Fruit fly (Drosophila melanogaster) whole organism, embryonic: ENCODE measurements around the gene Top3alpha.
A peak's percentile ranks its signal among the peaks of the same experiment; 100 is the strongest.

Experiments used
- Atf6 ChIP-seq: fragments of 200-800 bp; sonication (Bioruptor generic); IDR thresholded peaks from 2 replicates; pipeline ENCODE4 v1.3.6; 2022; ENCODE audit warnings: missing biosample characterization, missing genetic modification characterization
- CG10321 ChIP-seq: fragments of 200-800 bp; sonication (Bioruptor generic); IDR thresholded peaks from 2 replicates; pipeline ENCODE4 v1.3.6; 2022; ENCODE audit warnings: missing biosample characterization, missing genetic modification characterization
- CG10431 ChIP-seq: fragments of 200-800 bp; sonication (Bioruptor generic); optimal IDR thresholded peaks from 3 replicates; lab custom pipeline; 2018; ENCODE audit warnings: missing biosample characterization, mild to moderate bottlenecking, missing genetic modification characterization
- CG10979 ChIP-seq: fragments of 200-800 bp; sonication (Bioruptor generic); optimal IDR thresholded peaks from 2 replicates; lab custom pipeline; 2018; ENCODE audit warnings: missing biosample characterization, mild to moderate bottlenecking, missing genetic modification characterization, moderate library complexity
- CG11398 ChIP-seq: fragments of 200-800 bp; sonication (Bioruptor generic); optimal IDR thresholded peaks from 2 replicates; lab custom pipeline; 2016; ENCODE audit warnings: missing biosample characterization, missing genetic modification characterization
- CG11504 ChIP-seq: fragments of 200-800 bp; sonication (Bioruptor generic); optimal IDR thresholded peaks from 3 replicates; lab custom pipeline; 2019; ENCODE audit warnings: missing biosample characterization, mild to moderate bottlenecking, missing genetic modification characterization, moderate library complexity
- CG12071 ChIP-seq: fragments of 200-800 bp; sonication (Bioruptor generic); optimal IDR thresholded peaks from 3 replicates; lab custom pipeline; 2018; ENCODE audit warnings: missing biosample characterization, mild to moderate bottlenecking, missing genetic modification characterization
- CG12769 ChIP-seq: fragments of 200-800 bp; sonication (Bioruptor generic); optimal IDR thresholded peaks from 2 replicates; lab custom pipeline; 2019; ENCODE audit warnings: missing biosample characterization, mild to moderate bottlenecking, missing genetic modification characterization, moderate library complexity
- CG13424 ChIP-seq: fragments of 200-800 bp; sonication (Bioruptor generic); optimal IDR thresholded peaks from 2 replicates; lab custom pipeline; 2019; ENCODE audit warnings: missing biosample characterization, mild to moderate bottlenecking, missing genetic modification characterization, moderate library complexity
- CG15514 ChIP-seq: fragments of 200-800 bp; sonication (Bioruptor generic); optimal IDR thresholded peaks from 3 replicates; lab custom pipeline; 2017; ENCODE audit warnings: missing biosample characterization, missing genetic modification characterization, mild to moderate bottlenecking, moderate library complexity, missing genetic modification reagents
- CG18011 ChIP-seq: fragments of 200-800 bp; sonication (Bioruptor generic); optimal IDR thresholded peaks from 2 replicates; lab custom pipeline; 2017; ENCODE audit warnings: missing biosample characterization, missing genetic modification characterization, mild to moderate bottlenecking, moderate library complexity, missing genotype
- CG18764 ChIP-seq: fragments of 200-800 bp; sonication (Bioruptor generic); optimal IDR thresholded peaks from 3 replicates; lab custom pipeline; 2016; ENCODE audit warnings: missing biosample characterization, missing genetic modification characterization
- CG2678 ChIP-seq: fragments of 200-800 bp; sonication (Bioruptor generic); optimal IDR thresholded peaks from 3 replicates; lab custom pipeline; 2019; ENCODE audit warnings: missing biosample characterization, mild to moderate bottlenecking, missing genetic modification characterization, moderate library complexity
- CG34376 ChIP-seq: fragments of 200-800 bp; sonication (Bioruptor generic); optimal IDR thresholded peaks from 2 replicates; lab custom pipeline; 2018; ENCODE audit warnings: missing biosample characterization, mild to moderate bottlenecking, missing genetic modification characterization
- CG4730 ChIP-seq: fragments of 200-800 bp; sonication (Bioruptor generic); IDR thresholded peaks from 2 replicates; pipeline ENCODE4 v1.3.6; 2022; ENCODE audit warnings: missing biosample characterization, missing genetic modification characterization
- CG6689 ChIP-seq: fragments of 200-800 bp; sonication (Bioruptor generic); IDR thresholded peaks from 2 replicates; pipeline ENCODE4 v1.3.6; 2022; ENCODE audit warnings: missing biosample characterization, missing genetic modification characterization
- CG7357 ChIP-seq: fragments of 200-800 bp; sonication (Bioruptor generic); IDR thresholded peaks from 3 replicates; pipeline ENCODE4 v1.3.6; 2022; ENCODE audit warnings: missing biosample characterization, missing genetic modification characterization
- CG7839 ChIP-seq: fragments of 200-800 bp; sonication (Bioruptor generic); optimal IDR thresholded peaks from 3 replicates; lab custom pipeline; 2018; ENCODE audit warnings: missing biosample characterization, mild to moderate bottlenecking, missing genetic modification characterization, moderate library complexity
- CG9727 ChIP-seq: fragments of 200-800 bp; sonication (Bioruptor generic); optimal IDR thresholded peaks from 3 replicates; lab custom pipeline; 2017; ENCODE audit warnings: missing biosample characterization, mild to moderate bottlenecking, missing genetic modification characterization
- Camta ChIP-seq: fragments of 200-800 bp; sonication (Bioruptor generic); optimal IDR thresholded peaks from 2 replicates; lab custom pipeline; 2016; ENCODE audit warnings: missing biosample characterization, missing genetic modification characterization
- D19B ChIP-seq: fragments of 200-800 bp; sonication (Bioruptor generic); optimal IDR thresholded peaks from 2 replicates; lab custom pipeline; 2017; ENCODE audit warnings: missing biosample characterization, mild to moderate bottlenecking, missing genetic modification characterization
- Dad ChIP-seq: fragments of 200-800 bp; sonication (Bioruptor generic); optimal IDR thresholded peaks from 3 replicates; lab custom pipeline; 2016; ENCODE audit warnings: missing biosample characterization, missing genetic modification characterization
- Deaf1 ChIP-seq: fragments of 200-800 bp; optimal IDR thresholded peaks from 3 replicates; lab custom pipeline; 2019; ENCODE audit warnings: missing biosample characterization, mild to moderate bottlenecking, missing genetic modification characterization, moderate library complexity
- Ets65A ChIP-seq: fragments of 200-800 bp; sonication (Bioruptor generic); peaks from one replicate; lab custom pipeline; 2016; ENCODE audit warnings: missing biosample characterization, missing genetic modification characterization
- HLH3B ChIP-seq: fragments of 200-800 bp; sonication (Bioruptor generic); IDR thresholded peaks from 2 replicates; pipeline ENCODE4 v1.3.6; 2022; ENCODE audit warnings: missing biosample characterization, missing genetic modification characterization
- HmgZ ChIP-seq: fragments of 200-800 bp; sonication (Bioruptor generic); optimal IDR thresholded peaks from 2 replicates; lab custom pipeline; 2018; ENCODE audit warnings: missing biosample characterization, mild to moderate bottlenecking, missing genetic modification characterization
- Hr3 ChIP-seq: fragments of 200-800 bp; sonication (Bioruptor generic); optimal IDR thresholded peaks from 3 replicates; lab custom pipeline; 2016; ENCODE audit warnings: missing biosample characterization, missing genetic modification characterization
- Hsf ChIP-seq: fragments of 200-800 bp; sonication (Bioruptor generic); optimal IDR thresholded peaks from 3 replicates; lab custom pipeline; 2016; ENCODE audit warnings: missing biosample characterization, missing genetic modification characterization
- Lhr ChIP-seq: fragments of 200-800 bp; sonication (Bioruptor generic); optimal IDR thresholded peaks from 3 replicates; lab custom pipeline; 2017; ENCODE audit warnings: mild to moderate bottlenecking, missing biosample characterization, missing genetic modification reagents, missing genetic modification characterization
- Nf-YA ChIP-seq: fragments of 200-800 bp; sonication (Bioruptor generic); IDR thresholded peaks from 2 replicates; pipeline ENCODE4 v1.3.6; 2022; ENCODE audit warnings: missing biosample characterization, missing genetic modification characterization
- NfI ChIP-seq: fragments of 200-800 bp; sonication (Bioruptor generic); optimal IDR thresholded peaks from 3 replicates; lab custom pipeline; 2018; ENCODE audit warnings: missing biosample characterization, mild to moderate bottlenecking, missing genetic modification characterization, moderate library complexity
- Rfx ChIP-seq: fragments of 200-800 bp; sonication (Bioruptor generic); IDR thresholded peaks from 2 replicates; pipeline ENCODE4 v1.3.6; 2022; ENCODE audit warnings: missing biosample characterization, missing genetic modification characterization
- Sox100B ChIP-seq: fragments of 200-800 bp; sonication (Bioruptor generic); optimal IDR thresholded peaks from 3 replicates; lab custom pipeline; 2018; ENCODE audit warnings: missing biosample characterization, mild to moderate bottlenecking, missing genetic modification characterization
- Usf ChIP-seq: fragments of 200-800 bp; sonication (Bioruptor generic); optimal IDR thresholded peaks from 2 replicates; lab custom pipeline; 2017; ENCODE audit warnings: missing genotype, missing biosample characterization, missing genetic modification characterization
- az2 ChIP-seq: fragments of 200-800 bp; sonication (Bioruptor generic); optimal IDR thresholded peaks from 3 replicates; lab custom pipeline; 2016; ENCODE audit warnings: missing biosample characterization, missing genetic modification characterization
- bsh ChIP-seq, 2 experiments: fragments of 200-800 bp; sonication (Bioruptor generic); optimal IDR thresholded peaks; 2 replicates each; lab custom pipeline; 2017 to 2018; ENCODE audit warnings: mild to moderate bottlenecking in 2 of 2, missing biosample characterization in 2 of 2, missing genetic modification characterization in 2 of 2, moderate library complexity in 1 of 2
- chinmo ChIP-seq: fragments of 200-800 bp; sonication (Bioruptor generic); IDR thresholded peaks from 4 replicates; pipeline ENCODE4 v1.3.6; 2022; ENCODE audit warnings: missing biosample characterization, missing genetic modification characterization; ENCODE audit not compliant: partially characterized antibody
- dmrt99B ChIP-seq: fragments of 200-800 bp; sonication (Bioruptor generic); optimal IDR thresholded peaks from 2 replicates; lab custom pipeline; 2018; ENCODE audit warnings: missing biosample characterization, mild to moderate bottlenecking, missing genetic modification characterization, moderate library complexity
- gcm2 ChIP-seq: fragments of 200-800 bp; sonication (Bioruptor generic); optimal IDR thresholded peaks from 2 replicates; lab custom pipeline; 2016; ENCODE audit warnings: missing biosample characterization, missing genetic modification characterization
- kay ChIP-seq: fragments of 200-800 bp; sonication (Bioruptor generic); optimal IDR thresholded peaks from 2 replicates; lab custom pipeline; 2016; ENCODE audit warnings: missing biosample characterization, missing genetic modification characterization
- lilli ChIP-seq: fragments of 200-800 bp; sonication (Bioruptor generic); optimal IDR thresholded peaks from 3 replicates; lab custom pipeline; 2016; ENCODE audit warnings: missing biosample characterization, missing genetic modification characterization
- maf-S ChIP-seq: fragments of 200-800 bp; sonication (Bioruptor generic); optimal IDR thresholded peaks from 2 replicates; lab custom pipeline; 2016; ENCODE audit warnings: missing biosample characterization, missing genetic modification characterization
- otp ChIP-seq: fragments of 200-800 bp; sonication (Bioruptor generic); IDR thresholded peaks from 3 replicates; pipeline ENCODE4, ENCODE4 v1.3.6; 2022; ENCODE audit warnings: missing biosample characterization, missing genetic modification characterization
- pan ChIP-seq, 4 experiments: fragments of >200 bp in 3 of 4; fragments of 200-800 bp in 1 of 4; sonication (Bioruptor generic) in 1 of 4; optimal IDR thresholded peaks in 3 of 4; IDR thresholded peaks in 1 of 4; 2 replicates each; pipeline versions ENCODE4 v1.3.6 to Lab custom; 2017 to 2022; ENCODE audit warnings: missing biosample characterization in 2 of 4, missing genetic modification characterization in 2 of 4, mixed read lengths in 1 of 4
- sd ChIP-seq: fragments of 200-800 bp; sonication (Bioruptor generic); optimal IDR thresholded peaks from 3 replicates; lab custom pipeline; 2018; ENCODE audit warnings: missing biosample characterization, mild to moderate bottlenecking, missing genetic modification characterization, moderate library complexity
- sqz ChIP-seq: fragments of 200-800 bp; sonication (Bioruptor generic); optimal IDR thresholded peaks from 3 replicates; lab custom pipeline; 2018; ENCODE audit warnings: missing biosample characterization, mild to moderate bottlenecking, missing genetic modification characterization
- twi ChIP-seq: fragments of 200-800 bp; optimal IDR thresholded peaks from 2 replicates; lab custom pipeline; 2019; ENCODE audit warnings: missing biosample characterization, mild to moderate bottlenecking, missing genetic modification characterization, moderate library complexity

The Top3alpha gene

DNA sequence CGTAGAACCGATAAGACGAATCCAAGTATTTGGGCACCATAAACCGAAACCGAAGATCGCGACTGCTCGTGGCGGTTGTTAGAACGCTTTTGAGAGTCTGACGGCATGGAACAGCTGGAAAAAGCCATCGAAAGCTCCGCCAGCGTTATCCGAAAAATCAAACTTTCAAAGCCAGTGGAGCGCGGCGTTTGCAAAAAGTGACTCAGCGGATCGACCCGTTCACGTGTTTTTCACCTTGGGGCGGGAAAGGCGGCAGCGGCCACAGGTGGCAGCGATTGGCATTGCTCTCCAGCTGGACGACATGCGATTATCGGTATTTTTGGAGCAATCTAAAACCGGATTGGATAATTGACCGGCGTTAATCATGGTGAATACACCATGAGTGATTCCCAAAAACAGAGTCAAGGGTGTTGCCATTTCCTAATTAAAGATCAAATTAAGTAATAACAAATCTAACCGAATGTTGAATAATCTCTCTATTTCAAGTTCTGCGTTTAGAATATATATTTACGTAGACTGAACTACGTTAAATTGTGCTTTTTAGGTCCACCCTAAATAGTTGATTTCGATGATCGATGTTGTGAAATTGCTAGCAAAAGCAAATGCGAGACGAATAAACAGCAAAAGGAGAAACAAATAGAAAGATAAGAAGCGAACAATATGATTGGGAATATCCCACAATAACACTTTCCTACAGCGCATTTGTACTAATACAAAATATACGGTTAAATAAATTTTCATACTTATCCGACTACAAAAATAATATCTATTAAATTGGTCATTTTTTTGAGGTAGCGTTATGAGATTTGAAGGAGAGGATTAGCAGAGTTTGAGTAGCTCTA, 49.1 kb downstream of the Top3alpha start, which contains the start of gene CG10337 (continued):
- TF ChIP-seq Nf-YA (GFP tag; lab: Robert Waterston, UW), result 0 out of 2 replicates have a peak, but pooled peaks have one; percentile 31
- TF ChIP-seq otp, result peak; percentile 52; the same call in 1 of the 3 replicates
- peak; percentile 60 for TF ChIP-seq CG12071 (GFP tag; lab: Kevin White, UChicago)
- peak; percentile 57 for TF ChIP-seq CG9727
- peak; percentile 60 for TF ChIP-seq CG12769 (tag; lab: Kevin White, UChicago)
- TF ChIP-seq maf-S (GFP tag; lab: Kevin White, UChicago), result no peak
- no peak for TF ChIP-seq CG18764 (GFP tag; lab: Kevin White, UChicago)
- peak; percentile 29; the same call in 1 of the 2 replicates for TF ChIP-seq Rfx (GFP tag; lab: Robert Waterston, UW)
- TF ChIP-seq CG18011 (GFP tag; lab: Kevin White, UChicago), result peak; percentile 23
- no peak for TF ChIP-seq twi (tag; lab: Kevin White, UChicago)
- peak; percentile 29 for TF ChIP-seq CG10979 (tag; lab: Kevin White, UChicago)
- no peak for TF ChIP-seq pan (optimal IDR thresholded peaks at IDR 0.05; lab: Kevin White, UChicago)
- peak in 1 of 2 experiments; percentile 36 for TF ChIP-seq pan (GFP tag; optimal IDR thresholded peaks at IDR 0.05 in 1 of 2, IDR thresholded peaks at IDR 0.05 in 1 of 2)
- peak; percentile 22 for TF ChIP-seq NfI (GFP tag; lab: Kevin White, UChicago)
- peak; percentile 53 for TF ChIP-seq kay (GFP tag; lab: Kevin White, UChicago)
- peak in 1 of 2 experiments; percentile 33 for TF ChIP-seq bsh (GFP tag; optimal IDR thresholded peaks at IDR 0.05; lab: Kevin White, UChicago)
- TF ChIP-seq CG7357, result no peak
- TF ChIP-seq CG11504 (tag; lab: Kevin White, UChicago), result peak; percentile 64
- TF ChIP-seq CG10321 (GFP tag; lab: Robert Waterston, UW), result no peak
- TF ChIP-seq Dad (GFP tag; lab: Kevin White, UChicago), result no peak
- TF ChIP-seq sd (tag; lab: Kevin White, UChicago), result peak; percentile 85
- peak; percentile 5 for TF ChIP-seq CG6689 (GFP tag; lab: Robert Waterston, UW)
- peak; percentile 13 for TF ChIP-seq Hr3 (GFP tag; lab: Kevin White, UChicago)
- TF ChIP-seq Lhr (GFP tag; lab: Kevin White, UChicago), result no peak
- peak; percentile 36 for TF ChIP-seq D19B (GFP tag; lab: Kevin White, UChicago)
- TF ChIP-seq CG10431 (GFP tag; lab: Kevin White, UChicago), result peak; percentile 19
- TF ChIP-seq Atf6 (GFP tag; lab: Robert Waterston, UW), result peak; percentile 56; the same call in 1 of the 2 replicates
- peak; percentile 53 for TF ChIP-seq CG15514
- peak; percentile 0 for TF ChIP-seq gcm2 (GFP tag; lab: Kevin White, UChicago)
- peak; percentile 16 for TF ChIP-seq Hsf (GFP tag; lab: Kevin White, UChicago)
- no peak for TF ChIP-seq Usf
- TF ChIP-seq Sox100B (GFP tag; lab: Kevin White, UChicago), result peak; percentile 54
- peak; percentile 54 for TF ChIP-seq CG34376 (GFP tag; lab: Kevin White, UChicago)
- peak; percentile 70 for TF ChIP-seq lilli
- peak; percentile 56 for TF ChIP-seq CG13424
- peak; percentile 31 for TF ChIP-seq CG11398 (GFP tag; lab: Kevin White, UChicago)
- TF ChIP-seq sqz, result peak; percentile 35
- peak; percentile 73 for TF ChIP-seq CG2678
- TF ChIP-seq az2 (GFP tag; lab: Kevin White, UChicago), result peak; percentile 11
- no peak for TF ChIP-seq CG4730 (GFP tag; lab: Robert Waterston, UW)
- peak; percentile 18 for TF ChIP-seq HmgZ
- TF ChIP-seq Ets65A, result peak; percentile 25
- TF ChIP-seq HLH3B (GFP tag; lab: Robert Waterston, UW), result peak; percentile 36; the same call in 1 of the 2 replicates
- peak; percentile 68 for TF ChIP-seq Deaf1 (tag; lab: Kevin White, UChicago)
- peak; percentile 33 for TF ChIP-seq dmrt99B (tag; lab: Kevin White, UChicago)
- peak; percentile 40 for TF ChIP-seq CG7839 (tag; lab: Kevin White, UChicago)
- TF ChIP-seq Camta (GFP tag; lab: Kevin White, UChicago), result no peak
- 0 out of 4 replicates have a peak, but pooled peaks have one; percentile 32 for TF ChIP-seq chinmo
